Worm (Caenorhabditis elegans) whole organism, L2 larva: ENCODE measurements around the gene Y45G5AM.4.

Experiments
- C34F6.9 ChIP-seq: fragments of 150-350 bp; optimal IDR thresholded peaks from 2 replicates; lab custom pipeline; 2014; ENCODE audit warnings: missing biosample characterization, missing genetic modification characterization
- F13H6.1 ChIP-seq: sonication (generic microtip); optimal IDR thresholded peaks from 2 replicates; lab custom pipeline; 2016; ENCODE audit warnings: missing genetic modification characterization, missing compliant biosample characterization
- R02D3.7 ChIP-seq: fragments of 150-350 bp; optimal IDR thresholded peaks from 2 replicates; lab custom pipeline; 2014; ENCODE audit warnings: missing biosample characterization, missing genetic modification characterization
- Y55F3AM.14 ChIP-seq: fragments of 200-800 bp; sonication (Bioruptor generic); optimal IDR thresholded peaks from 2 replicates; lab custom pipeline; 2018; ENCODE audit warnings: mild to moderate bottlenecking, missing genetic modification characterization, missing compliant biosample characterization
- alr-1 ChIP-seq: fragments of 150-350 bp; optimal IDR thresholded peaks from 2 replicates; lab custom pipeline; 2014; ENCODE audit warnings: missing biosample characterization, missing genetic modification characterization
- aly-2 ChIP-seq: fragments of 150-350 bp; optimal IDR thresholded peaks from 2 replicates; lab custom pipeline; 2014; ENCODE audit warnings: missing biosample characterization, missing genetic modification characterization
- blmp-1 ChIP-seq: sonication (generic microtip); optimal IDR thresholded peaks from 2 replicates; lab custom pipeline; 2017; ENCODE audit warnings: missing genetic modification characterization, mild to moderate bottlenecking, missing compliant biosample characterization, antibody characterized with exemption, moderate library complexity; ENCODE audit not compliant: insufficient read depth
- ceh-16 ChIP-seq: fragments of 150-350 bp; optimal IDR thresholded peaks from 2 replicates; lab custom pipeline; 2014; ENCODE audit warnings: missing biosample characterization, missing genetic modification characterization
- ceh-82 ChIP-seq: fragments of 150-350 bp; optimal IDR thresholded peaks from 2 replicates; lab custom pipeline; 2014; ENCODE audit warnings: missing biosample characterization, missing genetic modification characterization
- crh-2 ChIP-seq: sonication (generic microtip); optimal IDR thresholded peaks from 2 replicates; lab custom pipeline; 2017; ENCODE audit warnings: missing biosample characterization, missing genetic modification characterization
- elt-1 ChIP-seq: fragments of 150-350 bp; optimal IDR thresholded peaks from 2 replicates; lab custom pipeline; 2014; ENCODE audit warnings: missing biosample characterization, missing genetic modification characterization
- elt-3 ChIP-seq: sonication (generic microtip); optimal IDR thresholded peaks from 2 replicates; lab custom pipeline; 2017; ENCODE audit warnings: missing biosample characterization, missing genetic modification characterization
- fos-1 ChIP-seq: fragments of 150-350 bp; optimal IDR thresholded peaks from 2 replicates; lab custom pipeline; 2014; ENCODE audit warnings: missing biosample characterization, missing genetic modification characterization
- gmeb-1 ChIP-seq: fragments of 150-350 bp; optimal IDR thresholded peaks from 2 replicates; lab custom pipeline; 2014; ENCODE audit warnings: missing biosample characterization, missing genetic modification characterization
- lsy-2 ChIP-seq, 2 experiments: fragments of 150-350 bp in 1 of 2; sonication (generic microtip) in 1 of 2; optimal IDR thresholded peaks; 2 replicates each; lab custom pipeline; 2014 to 2017; ENCODE audit warnings: missing biosample characterization in 2 of 2, missing genetic modification characterization in 2 of 2
- mab-5 ChIP-seq: fragments of 150-350 bp; optimal IDR thresholded peaks from 2 replicates; lab custom pipeline; 2014; ENCODE audit warnings: missing biosample characterization, missing genetic modification characterization
- mdl-1 ChIP-seq, 2 experiments: fragments of 150-350 bp in 1 of 2; sonication (generic microtip) in 1 of 2; optimal IDR thresholded peaks; 2 replicates each; lab custom pipeline; 2017; ENCODE audit warnings: missing biosample characterization in 2 of 2, missing genetic modification characterization in 2 of 2
- nhr-129 ChIP-seq: fragments of 150-350 bp; optimal IDR thresholded peaks from 2 replicates; lab custom pipeline; 2014; ENCODE audit warnings: missing biosample characterization, missing genetic modification characterization
- nhr-21 ChIP-seq: fragments of 150-350 bp; optimal IDR thresholded peaks from 2 replicates; lab custom pipeline; 2014; ENCODE audit warnings: missing biosample characterization, missing genetic modification characterization
- nhr-23 ChIP-seq: fragments of 150-350 bp; optimal IDR thresholded peaks from 2 replicates; lab custom pipeline; 2014; ENCODE audit warnings: missing biosample characterization, missing genetic modification reagents, missing genetic modification characterization
- nhr-25 ChIP-seq: fragments of 150-350 bp; sonication (generic microtip); optimal IDR thresholded peaks from 3 replicates; lab custom pipeline; 2014; ENCODE audit warnings: missing biosample characterization, missing genetic modification characterization
- nhr-6 ChIP-seq: fragments of 150-350 bp; optimal IDR thresholded peaks from 2 replicates; lab custom pipeline; 2014; ENCODE audit warnings: missing biosample characterization, missing genetic modification characterization
- peb-1 ChIP-seq: fragments of 150-350 bp; optimal IDR thresholded peaks from 2 replicates; lab custom pipeline; 2014; ENCODE audit warnings: missing biosample characterization, missing genetic modification characterization
- snpc-4 ChIP-seq: fragments of 150-350 bp; optimal IDR thresholded peaks from 2 replicates; lab custom pipeline; 2014; ENCODE audit warnings: missing biosample characterization, missing genetic modification characterization
- unc-39 ChIP-seq: fragments of 150-350 bp; optimal IDR thresholded peaks from 2 replicates; lab custom pipeline; 2014; ENCODE audit warnings: missing biosample characterization, missing genetic modification characterization
- unc-55 ChIP-seq: fragments of 150-350 bp; sonication (generic microtip); optimal IDR thresholded peaks from 3 replicates; lab custom pipeline; 2014; ENCODE audit warnings: missing biosample characterization, missing genetic modification reagents, missing genetic modification characterization
- unc-62 ChIP-seq: fragments of 150-350 bp; optimal IDR thresholded peaks from 2 replicates; lab custom pipeline; 2014; ENCODE audit warnings: missing biosample characterization, missing genetic modification reagents, missing genetic modification characterization
- zag-1 ChIP-seq: fragments of 150-350 bp; optimal IDR thresholded peaks from 2 replicates; lab custom pipeline; 2014; ENCODE audit warnings: missing biosample characterization, missing genetic modification characterization
- ztf-1 ChIP-seq: fragments of 200-800 bp; sonication (Bioruptor generic); conservative IDR thresholded peaks from 2 replicates; pipeline ENCODE4 v1.3.6; 2022; ENCODE audit warnings: missing genetic modification characterization, missing compliant biosample characterization
- ztf-11 ChIP-seq: sonication (generic microtip); optimal IDR thresholded peaks from 2 replicates; lab custom pipeline; 2017; ENCODE audit warnings: missing biosample characterization, missing genetic modification characterization
- ztf-4 ChIP-seq: fragments of 150-350 bp; optimal IDR thresholded peaks from 2 replicates; lab custom pipeline; 2014; ENCODE audit warnings: missing biosample characterization, missing genetic modification characterization

Gene Y45G5AM.4

DNA sequence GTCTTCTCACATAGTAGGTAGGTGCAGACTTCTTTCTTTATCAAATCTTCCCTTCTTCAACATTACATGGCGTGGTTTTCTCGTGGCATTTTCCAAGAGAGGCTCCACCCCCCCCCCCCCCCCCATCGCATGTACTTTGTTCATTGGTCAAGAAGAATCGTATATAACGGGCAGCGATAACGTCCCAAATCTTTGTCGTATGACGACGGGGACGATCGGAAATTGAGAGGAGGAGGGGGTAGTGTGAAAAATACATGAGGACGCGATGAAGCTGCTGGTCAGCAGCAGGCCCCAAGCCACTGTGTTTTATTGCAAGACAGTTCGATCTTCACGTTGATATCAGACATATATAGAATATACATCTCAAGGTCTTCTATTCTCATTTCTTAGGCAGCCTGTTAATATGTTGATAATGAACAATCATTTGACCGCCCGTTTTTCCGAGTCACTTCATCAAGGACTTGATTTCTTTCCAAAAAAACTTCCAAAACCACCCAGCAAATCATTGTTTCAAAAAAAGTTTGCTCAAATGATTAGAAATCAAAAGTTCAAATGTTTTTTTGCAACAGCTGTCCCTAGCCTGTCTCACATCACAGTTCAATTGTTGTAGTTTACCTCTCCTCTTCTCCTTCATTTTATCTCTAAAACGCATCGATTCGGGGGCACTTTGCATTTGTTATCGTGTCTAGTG, 23.6 kb downstream of the Y45G5AM.4 start (continued):
- TF ChIP-seq nhr-25 (peak; percentile 37), alr-1 (tag; lab: Kevin White, UChicago) (no peak), mdl-1 (tag; optimal IDR thresholded peaks at IDR 0.05; lab: Kevin White, UChicago) (no peak), C34F6.9 (tag; lab: Kevin White, UChicago) (no peak), ceh-82 (no peak), nhr-21 (tag; lab: Kevin White, UChicago) (peak; percentile 68), nhr-23 (tag; lab: Kevin White, UChicago) (no peak)
- TF ChIP-seq, all 48 proteins: peak for 5

DNA sequence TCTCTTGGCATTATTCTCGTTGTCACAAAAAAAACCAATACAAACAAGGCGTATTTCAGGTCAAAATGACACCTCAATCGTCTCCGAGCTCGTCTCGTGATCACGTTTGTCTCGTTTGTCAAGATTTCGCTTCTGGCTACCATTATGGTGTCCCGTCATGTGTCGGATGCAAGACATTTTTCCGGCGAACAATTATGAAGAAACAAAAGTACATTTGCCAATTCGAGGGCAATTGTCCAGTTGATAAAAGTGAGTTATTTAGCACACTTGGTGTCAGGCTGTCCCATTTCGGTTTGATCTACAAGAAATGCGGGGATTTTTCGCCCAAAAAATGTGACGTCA, 24.1 kb downstream of the Y45G5AM.4 start, which contains the start of gene nhr-114:
Gene nhr-114 (plus strand): TSS at position 59 of the 342 bp plus-strand sequence.
- TF ChIP-seq aly-2 (tag; lab: Kevin White, UChicago) (no peak), crh-2 (no peak), snpc-4 (tag; lab: Kevin White, UChicago) (peak; percentile 34), nhr-129 (tag; lab: Kevin White, UChicago) (peak; percentile 30), ztf-1 (GFP tag; lab: Robert Waterston, UW) (no peak)

DNA sequence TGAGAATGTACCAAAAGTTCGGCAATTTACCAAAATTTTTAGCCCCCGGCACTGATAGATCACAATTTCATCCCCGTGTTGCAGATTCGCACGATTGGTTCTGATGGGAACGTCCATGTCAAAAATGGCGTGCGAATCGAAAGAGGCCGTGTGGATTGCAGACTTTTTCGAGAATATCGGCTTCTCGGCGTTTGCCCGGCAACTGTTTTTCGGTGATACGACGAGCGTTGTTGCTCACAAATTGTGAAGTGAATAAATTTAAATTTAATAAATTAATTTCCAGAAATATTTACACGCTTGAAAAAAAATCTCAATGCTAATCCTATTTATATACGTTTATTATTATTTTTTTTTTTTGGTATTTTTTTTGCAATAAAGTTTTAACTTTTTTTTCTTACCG, 26.6 kb downstream of the Y45G5AM.4 start:
- TF ChIP-seq unc-62 (GFP tag; lab: Kevin White, UChicago) (no peak), R02D3.7 (tag; lab: Kevin White, UChicago) (no peak), ceh-82 (no peak), ceh-16 (tag; lab: Kevin White, UChicago) (no peak), ztf-4 (tag; lab: Kevin White, UChicago) (no peak), F13H6.1 (tag; lab: Kevin White, UChicago) (no peak), ztf-11 (no peak), nhr-129 (tag; lab: Kevin White, UChicago) (no peak), mab-5 (no peak), elt-3 (no peak), blmp-1 (no peak), lsy-2 (tag; optimal IDR thresholded peaks at IDR 0.05; lab: Kevin White, UChicago) (no peak), fos-1 (tag; lab: Kevin White, UChicago) (no peak), nhr-6 (tag; lab: Kevin White, UChicago) (no peak), gmeb-1 (tag; lab: Kevin White, UChicago) (no peak)

DNA sequence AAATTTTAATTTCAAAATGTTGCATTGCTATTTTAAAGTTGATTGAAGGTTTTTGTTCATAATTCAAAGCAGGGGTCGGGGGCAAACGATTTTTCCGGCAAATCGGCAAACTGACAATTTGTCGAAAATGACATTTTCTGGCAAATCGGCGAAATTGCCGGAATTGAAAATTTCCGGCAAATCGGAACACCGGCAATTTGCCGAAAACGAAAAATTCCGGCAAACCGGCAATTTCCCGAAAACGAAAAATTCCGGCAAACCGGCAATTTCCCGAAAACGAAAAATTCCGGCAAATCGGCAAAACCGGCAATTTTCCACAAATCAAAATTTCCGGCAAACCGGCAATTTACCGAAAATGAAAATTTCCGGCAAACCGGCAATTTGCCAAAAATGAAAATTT, 27.2 kb downstream of the Y45G5AM.4 start:
- TF ChIP-seq Y55F3AM.14 (peak; percentile 27), elt-1 (tag; lab: Kevin White, UChicago) (no peak), unc-62 (GFP tag; lab: Kevin White, UChicago) (no peak)

DNA sequence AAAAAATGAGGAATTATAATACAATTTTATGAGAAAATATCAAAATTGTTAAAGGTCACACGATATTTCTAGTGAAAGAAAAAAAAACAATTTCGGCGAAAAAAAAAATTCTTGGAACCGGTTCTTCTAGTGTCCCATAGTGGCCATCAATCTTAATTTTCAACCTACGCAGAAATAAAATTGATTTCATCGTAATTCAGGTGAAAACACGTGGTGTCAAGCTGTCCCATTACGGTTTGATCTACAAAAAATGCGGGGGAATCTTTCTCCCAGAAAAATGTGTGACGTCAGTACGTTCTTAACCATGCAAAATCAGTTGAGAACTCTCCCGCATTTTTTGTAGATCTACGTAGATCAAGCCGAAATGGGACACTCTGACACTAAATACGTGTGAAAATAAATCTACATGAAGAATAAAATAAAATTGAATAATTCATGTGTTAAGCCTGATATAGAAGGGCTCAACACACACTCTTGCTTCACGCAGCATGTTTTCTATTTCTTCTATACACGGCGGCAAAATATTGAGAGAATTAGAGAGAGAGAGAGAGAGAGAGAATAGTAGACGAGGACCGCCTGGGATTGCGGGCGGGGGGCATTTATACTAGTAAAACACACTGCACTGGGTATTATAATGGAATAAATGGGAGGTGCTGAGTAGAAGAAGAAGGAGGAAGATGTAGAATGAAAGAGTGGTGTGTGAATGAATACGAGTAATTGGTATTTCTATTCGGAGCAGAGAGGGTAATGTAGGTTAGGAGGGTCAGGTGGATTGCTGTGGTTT, 29.9 kb downstream of the Y45G5AM.4 start:
- TF ChIP-seq fos-1 (tag; lab: Kevin White, UChicago) (no peak), peb-1 (no peak), zag-1 (tag; lab: Kevin White, UChicago) (no peak), ztf-1 (GFP tag; lab: Robert Waterston, UW) (no peak), nhr-129 (tag; lab: Kevin White, UChicago) (peak; percentile 19), F13H6.1 (tag; lab: Kevin White, UChicago) (no peak), R02D3.7 (tag; lab: Kevin White, UChicago) (no peak), gmeb-1 (tag; lab: Kevin White, UChicago) (peak; percentile 6), unc-55 (GFP tag; lab: Kevin White, UChicago) (peak; percentile 17), unc-39 (tag; lab: Kevin White, UChicago) (no peak), nhr-25 (peak; percentile 5)
- TF ChIP-seq, all 48 proteins: peak for 4
